Worm (Caenorhabditis elegans) whole organism, late embryonic: ENCODE data around the gene Y32B12B.1.

Experiments
- C08G9.2 ChIP-seq: sonication (generic microtip); optimal IDR thresholded peaks from 2 replicates; lab custom pipeline; 2016; ENCODE audit warnings: mild to moderate bottlenecking, missing genetic modification characterization, moderate library complexity, missing compliant biosample characterization
- C38D4.7 ChIP-seq: fragments of 200-800 bp; sonication (Bioruptor generic); optimal IDR thresholded peaks from 2 replicates; lab custom pipeline; 2018; ENCODE audit warnings: mild to moderate bottlenecking, missing genetic modification characterization, moderate library complexity, missing compliant biosample characterization
- K02D7.2 ChIP-seq: sonication (generic microtip); optimal IDR thresholded peaks from 2 replicates; lab custom pipeline; 2017; ENCODE audit warnings: mild to moderate bottlenecking, missing genetic modification characterization, missing compliant biosample characterization
- Y22D7AL.16 ChIP-seq: sonication (generic microtip); optimal IDR thresholded peaks from 2 replicates; lab custom pipeline; 2016; ENCODE audit warnings: missing genetic modification characterization, missing compliant biosample characterization
- ahr-1 ChIP-seq: sonication (generic microtip); optimal IDR thresholded peaks from 2 replicates; lab custom pipeline; 2016; ENCODE audit warnings: missing genetic modification characterization, missing compliant biosample characterization
- ceh-14 ChIP-seq: sonication (generic microtip); optimal IDR thresholded peaks from 2 replicates; lab custom pipeline; 2016; ENCODE audit warnings: missing genotype, missing genetic modification characterization, missing compliant biosample characterization
- ceh-18 ChIP-seq: sonication (generic microtip); optimal IDR thresholded peaks from 2 replicates; lab custom pipeline; 2016; ENCODE audit warnings: missing genetic modification characterization, missing compliant biosample characterization
- ceh-19 ChIP-seq: fragments of 200-800 bp; sonication (Bioruptor generic); optimal IDR thresholded peaks from 2 replicates; lab custom pipeline; 2018; ENCODE audit warnings: mild to moderate bottlenecking, missing genetic modification characterization, missing compliant biosample characterization
- ceh-2 ChIP-seq: sonication (generic microtip); optimal IDR thresholded peaks from 2 replicates; lab custom pipeline; 2016; ENCODE audit warnings: missing genotype, missing genetic modification characterization, missing compliant biosample characterization
- ceh-30 ChIP-seq: fragments of 150-350 bp; optimal IDR thresholded peaks from 2 replicates; lab custom pipeline; 2014; ENCODE audit warnings: missing biosample characterization, missing genetic modification characterization
- ceh-31 ChIP-seq: sonication (generic microtip); optimal IDR thresholded peaks from 2 replicates; lab custom pipeline; 2016; ENCODE audit warnings: missing genetic modification characterization, missing compliant biosample characterization
- ceh-34 ChIP-seq: sonication (generic microtip); optimal IDR thresholded peaks from 2 replicates; lab custom pipeline; 2016; ENCODE audit warnings: mild to moderate bottlenecking, missing genetic modification characterization, missing compliant biosample characterization
- ceh-6 ChIP-seq: fragments of 200-800 bp; sonication (Bioruptor generic); optimal IDR thresholded peaks from 2 replicates; lab custom pipeline; 2018; ENCODE audit warnings: mild to moderate bottlenecking, missing genetic modification characterization, missing compliant biosample characterization
- ceh-9 ChIP-seq: sonication (generic microtip); optimal IDR thresholded peaks from 2 replicates; lab custom pipeline; 2016; ENCODE audit warnings: mild to moderate bottlenecking, missing genetic modification characterization, inconsistent platforms, missing compliant biosample characterization
- che-1 ChIP-seq: sonication (generic microtip); optimal IDR thresholded peaks from 2 replicates; lab custom pipeline; 2016; ENCODE audit warnings: mild to moderate bottlenecking, missing genetic modification characterization, missing compliant biosample characterization
- dve-1 ChIP-seq: sonication (generic microtip); optimal IDR thresholded peaks from 2 replicates; lab custom pipeline; 2017; ENCODE audit warnings: antibody characterized with exemption, mild to moderate bottlenecking, missing genetic modification characterization, missing compliant biosample characterization
- elt-4 ChIP-seq: sonication (generic microtip); optimal IDR thresholded peaks from 2 replicates; lab custom pipeline; 2016; ENCODE audit warnings: missing genetic modification characterization, missing compliant biosample characterization
- ets-4 ChIP-seq: sonication (generic microtip); optimal IDR thresholded peaks from 2 replicates; lab custom pipeline; 2016; ENCODE audit warnings: missing genetic modification characterization, missing compliant biosample characterization
- eyg-1 ChIP-seq: sonication (generic microtip); optimal IDR thresholded peaks from 2 replicates; lab custom pipeline; 2016; ENCODE audit warnings: missing genotype, missing genetic modification characterization, missing compliant biosample characterization
- fax-1 ChIP-seq: sonication (generic microtip); optimal IDR thresholded peaks from 2 replicates; lab custom pipeline; 2016; ENCODE audit warnings: missing genotype, missing genetic modification characterization, missing compliant biosample characterization
- fkh-6 ChIP-seq: sonication (generic microtip); optimal IDR thresholded peaks from 2 replicates; lab custom pipeline; 2016; ENCODE audit warnings: missing genetic modification characterization, missing compliant biosample characterization
- hlh-13 ChIP-seq: fragments of 200-800 bp; sonication (Bioruptor generic); optimal IDR thresholded peaks from 2 replicates; lab custom pipeline; 2018; ENCODE audit warnings: mild to moderate bottlenecking, missing genetic modification characterization, missing compliant biosample characterization
- hlh-15 ChIP-seq: sonication (generic microtip); optimal IDR thresholded peaks from 2 replicates; lab custom pipeline; 2016; ENCODE audit warnings: missing genetic modification characterization, missing compliant biosample characterization
- hlh-6 ChIP-seq: sonication (generic microtip); optimal IDR thresholded peaks from 2 replicates; lab custom pipeline; 2016; ENCODE audit warnings: missing genotype, missing genetic modification characterization, missing compliant biosample characterization
- hlh-8 ChIP-seq: sonication (generic microtip); optimal IDR thresholded peaks from 2 replicates; lab custom pipeline; 2016; ENCODE audit warnings: missing genotype, missing genetic modification characterization, missing compliant biosample characterization
- lin-11 ChIP-seq: fragments of 200-800 bp; sonication (Bioruptor generic); optimal IDR thresholded peaks from 2 replicates; lab custom pipeline; 2018; ENCODE audit warnings: mild to moderate bottlenecking, missing genetic modification characterization, missing compliant biosample characterization
- mec-3 ChIP-seq: sonication (generic microtip); optimal IDR thresholded peaks from 2 replicates; lab custom pipeline; 2016; ENCODE audit warnings: borderline replicate concordance, missing genetic modification characterization, missing compliant biosample characterization
- nfya-1 ChIP-seq: sonication (generic microtip); optimal IDR thresholded peaks from 2 replicates; lab custom pipeline; 2017; ENCODE audit warnings: missing genetic modification characterization, mild to moderate bottlenecking, missing compliant biosample characterization, antibody characterized with exemption, moderate library complexity
- nhr-11 ChIP-seq: fragments of 150-350 bp; optimal IDR thresholded peaks from 2 replicates; lab custom pipeline; 2014; ENCODE audit warnings: missing biosample characterization, missing genetic modification characterization
- nhr-232 ChIP-seq: sonication (generic microtip); optimal IDR thresholded peaks from 2 replicates; lab custom pipeline; 2016; ENCODE audit warnings: missing genetic modification characterization, missing compliant biosample characterization
- npax-4 ChIP-seq: sonication (generic microtip); optimal IDR thresholded peaks from 2 replicates; lab custom pipeline; 2016; ENCODE audit warnings: missing genetic modification characterization, missing compliant biosample characterization
- odd-2 ChIP-seq: sonication (generic microtip); optimal IDR thresholded peaks from 2 replicates; lab custom pipeline; 2017; ENCODE audit warnings: antibody characterized with exemption, mild to moderate bottlenecking, missing genetic modification characterization, missing compliant biosample characterization
- pag-3 ChIP-seq: sonication (generic microtip); optimal IDR thresholded peaks from 2 replicates; lab custom pipeline; 2016; ENCODE audit warnings: missing compliant biosample characterization, missing genetic modification characterization, borderline replicate concordance
- pax-1 ChIP-seq: fragments of 150-350 bp; optimal IDR thresholded peaks from 2 replicates; lab custom pipeline; 2014; ENCODE audit warnings: missing biosample characterization, missing genetic modification characterization
- pha-2 ChIP-seq: sonication (generic microtip); optimal IDR thresholded peaks from 2 replicates; lab custom pipeline; 2017; ENCODE audit warnings: mild to moderate bottlenecking, missing genetic modification characterization, missing compliant biosample characterization
- ref-2 ChIP-seq: sonication (generic microtip); optimal IDR thresholded peaks from 2 replicates; lab custom pipeline; 2016; ENCODE audit warnings: missing genetic modification characterization, missing compliant biosample characterization
- rnt-1 ChIP-seq: sonication (generic microtip); optimal IDR thresholded peaks from 2 replicates; lab custom pipeline; 2016; ENCODE audit warnings: missing genetic modification characterization, missing compliant biosample characterization
- sdc-2 ChIP-seq: sonication (generic microtip); optimal IDR thresholded peaks from 2 replicates; lab custom pipeline; 2016; ENCODE audit warnings: missing genotype, missing genetic modification characterization, missing compliant biosample characterization
- sox-4 ChIP-seq: sonication (generic microtip); optimal IDR thresholded peaks from 2 replicates; lab custom pipeline; 2017; ENCODE audit warnings: mild to moderate bottlenecking, missing genetic modification characterization, inconsistent platforms, missing compliant biosample characterization
- syd-9 ChIP-seq: sonication (generic microtip); optimal IDR thresholded peaks from 2 replicates; lab custom pipeline; 2016; ENCODE audit warnings: mild to moderate bottlenecking, missing genetic modification characterization, moderate library complexity, missing compliant biosample characterization
- tbx-7 ChIP-seq: sonication (generic microtip); optimal IDR thresholded peaks from 2 replicates; lab custom pipeline; 2016; ENCODE audit warnings: missing genotype, missing genetic modification characterization, missing compliant biosample characterization
- ttx-3 ChIP-seq: sonication (generic microtip); optimal IDR thresholded peaks from 2 replicates; lab custom pipeline; 2016; ENCODE audit warnings: missing genetic modification reagents, missing genetic modification characterization, missing compliant biosample characterization
- unc-42 ChIP-seq: sonication (generic microtip); optimal IDR thresholded peaks from 2 replicates; lab custom pipeline; 2016; ENCODE audit warnings: missing genotype, missing genetic modification characterization, missing compliant biosample characterization
- unc-86 ChIP-seq: sonication (generic microtip); optimal IDR thresholded peaks from 2 replicates; lab custom pipeline; 2016; ENCODE audit warnings: missing genetic modification characterization, missing compliant biosample characterization

The Y32B12B.1 gene

DNA sequence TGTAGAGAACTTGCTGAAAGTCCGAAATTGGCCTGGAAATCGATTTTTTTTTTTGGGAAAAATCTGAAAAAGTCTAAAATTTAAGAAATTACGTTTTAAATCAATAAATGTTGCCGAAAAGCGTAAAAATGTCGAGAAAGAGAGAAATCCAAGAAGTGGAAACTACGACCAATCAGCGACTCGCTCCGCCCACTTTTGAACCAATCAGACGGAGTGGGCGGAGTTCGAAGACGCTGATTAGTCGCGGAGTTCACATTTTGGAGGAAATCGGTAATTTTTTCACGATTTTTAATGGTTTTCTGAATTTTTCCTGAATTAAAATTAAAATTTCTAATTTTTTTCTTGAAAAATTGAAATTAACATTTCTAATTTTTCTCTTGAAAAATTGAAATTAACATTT lies 2.9 kb downstream of the Y32B12B.1 start:
- TF ChIP-seq Y22D7AL.16 (tag; lab: Kevin White, UChicago) (no peak), nfya-1 (tag; lab: Kevin White, UChicago) (peak; percentile 83), pha-2 (tag; lab: Kevin White, UChicago) (no peak), C38D4.7 (GFP tag; lab: Kevin White, UChicago) (no peak), odd-2 (tag; lab: Kevin White, UChicago) (no peak), ceh-9 (no peak)

DNA sequence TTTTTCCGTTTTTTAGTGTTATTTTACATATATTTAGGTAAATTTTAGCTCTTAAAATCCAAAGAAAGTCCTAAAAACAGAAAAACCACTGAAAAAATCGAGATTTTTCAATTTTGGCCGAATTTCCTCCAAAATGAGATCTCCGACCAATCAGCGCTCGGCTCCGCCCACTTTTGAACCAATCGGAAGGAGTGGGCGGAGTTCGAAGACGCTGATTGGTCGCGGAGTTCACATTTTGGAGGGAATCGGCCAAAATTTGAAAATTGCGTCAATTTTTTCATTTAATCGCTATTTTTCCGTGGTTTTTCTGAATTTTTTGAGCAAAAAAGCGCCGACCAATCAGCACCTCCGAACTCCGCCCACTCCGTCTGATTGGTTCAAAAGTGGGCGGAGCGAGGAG lies 3.9 kb downstream of the Y32B12B.1 start:
- TF ChIP-seq eyg-1 (no peak), pag-3 (tag; lab: Kevin White, UChicago) (no peak), sdc-2 (tag; lab: Kevin White, UChicago) (no peak), Y22D7AL.16 (tag; lab: Kevin White, UChicago) (no peak), pha-2 (tag; lab: Kevin White, UChicago) (no peak), nhr-11 (tag; lab: Kevin White, UChicago) (no peak), nfya-1 (tag; lab: Kevin White, UChicago) (peak; percentile 77), hlh-8 (tag; lab: Kevin White, UChicago) (no peak)

DNA sequence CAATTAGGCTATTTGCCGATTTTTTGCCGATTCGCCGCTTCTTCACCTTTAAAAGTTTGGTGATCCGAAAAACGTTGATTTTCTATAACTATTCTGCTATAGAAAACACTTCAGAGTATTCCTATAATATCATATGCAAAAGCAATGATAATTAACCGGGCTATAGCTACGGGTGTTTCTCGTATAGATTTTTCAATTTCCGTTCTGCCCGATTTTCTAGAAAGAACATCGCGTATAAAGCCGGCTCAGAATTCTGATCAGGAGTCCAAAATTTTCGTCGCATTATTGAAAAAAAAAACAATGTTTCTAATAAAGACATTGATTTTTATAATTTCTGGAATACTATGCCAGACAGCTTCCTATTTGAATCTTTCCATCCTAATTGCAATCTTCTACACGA lies 13.9 kb downstream of the Y32B12B.1 start, which contains the start of gene srbc-65:
Gene srbc-65, plus strand, starts transcription at position 301 of the 400 bp plus-strand sequence.
- TF ChIP-seq npax-4 (tag; lab: Kevin White, UChicago) (no peak), lin-11 (tag; lab: Kevin White, UChicago) (no peak)

DNA sequence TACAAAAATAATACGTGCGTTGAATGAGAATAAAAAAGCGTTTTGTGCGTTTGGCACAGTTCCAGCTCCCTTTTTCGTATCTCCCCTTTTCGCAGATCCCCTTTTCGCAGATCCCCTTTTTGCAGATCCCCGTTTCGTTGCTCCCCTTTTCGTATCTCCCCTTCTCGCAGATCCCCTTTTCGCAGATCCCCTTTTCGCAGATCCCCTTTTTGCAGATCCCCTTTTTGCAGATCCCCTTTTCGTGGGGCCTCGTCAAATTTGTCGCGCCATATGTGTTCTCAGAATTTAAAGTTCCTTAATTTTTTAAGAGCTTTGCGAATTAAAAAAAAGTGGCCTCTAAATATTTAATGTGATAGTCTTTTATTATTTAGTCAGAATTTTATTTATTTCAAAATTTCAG lies 16.1 kb downstream of the Y32B12B.1 start, which contains the start of gene Y32B12B.4:
Gene Y32B12B.4, plus strand, starts transcription at position 399 of the 400 bp plus-strand sequence.
- TF ChIP-seq ceh-2 (tag; lab: Kevin White, UChicago) (peak; percentile 97), ceh-6 (GFP tag; lab: Kevin White, UChicago) (peak; percentile 18), tbx-7 (tag; lab: Kevin White, UChicago) (peak; percentile 99), sdc-2 (tag; lab: Kevin White, UChicago) (peak; percentile 69), hlh-6 (tag; lab: Kevin White, UChicago) (peak; percentile 86), ets-4 (peak; percentile 82), ref-2 (peak; percentile 94), ahr-1 (tag; lab: Kevin White, UChicago) (peak; percentile 76), ceh-31 (tag; lab: Kevin White, UChicago) (peak; percentile 98), sox-4 (tag; lab: Kevin White, UChicago) (peak; percentile 14), ceh-19 (GFP tag; lab: Kevin White, UChicago) (peak; percentile 75), dve-1 (tag; lab: Kevin White, UChicago) (no peak), odd-2 (tag; lab: Kevin White, UChicago) (no peak), fkh-6 (tag; lab: Kevin White, UChicago) (peak; percentile 85), pax-1 (tag; lab: Kevin White, UChicago) (no peak), unc-42 (peak; percentile 55), nfya-1 (tag; lab: Kevin White, UChicago) (no peak), ttx-3 (tag; lab: Kevin White, UChicago) (peak; percentile 38), hlh-13 (peak; percentile 13), Y22D7AL.16 (tag; lab: Kevin White, UChicago) (no peak), K02D7.2 (peak; percentile 45), lin-11 (tag; lab: Kevin White, UChicago) (peak; percentile 18), C08G9.2 (tag; lab: Kevin White, UChicago) (peak; percentile 94), ceh-18 (tag; lab: Kevin White, UChicago) (peak; percentile 56), che-1 (tag; lab: Kevin White, UChicago) (no peak), ceh-30 (no peak), fax-1 (peak; percentile 94), nhr-11 (tag; lab: Kevin White, UChicago) (no peak), pha-2 (tag; lab: Kevin White, UChicago) (no peak), eyg-1 (no peak), npax-4 (tag; lab: Kevin White, UChicago) (no peak), hlh-15 (peak; percentile 29), nhr-232 (tag; lab: Kevin White, UChicago) (no peak), rnt-1 (peak; percentile 94), C38D4.7 (GFP tag; lab: Kevin White, UChicago) (no peak), syd-9 (tag; lab: Kevin White, UChicago) (peak; percentile 70), elt-4 (tag; lab: Kevin White, UChicago) (peak; percentile 92), ceh-34 (tag; lab: Kevin White, UChicago) (peak; percentile 70), ceh-9 (no peak), ceh-14 (tag; lab: Kevin White, UChicago) (peak; percentile 96), unc-86 (tag; lab: Kevin White, UChicago) (peak; percentile 56), mec-3 (tag; lab: Kevin White, UChicago) (peak; percentile 93)
